Worm (Caenorhabditis elegans): ENCODE measurements around the gene K09F6.9.

Gene K09F6.9

ce11 chrII:2292549-2292948, 10.1 kb upstream of the K09F6.9 start:
- TF ChIP-seq lsy-2 (tag; optimal IDR thresholded peaks at IDR 0.05): no peak
- TF ChIP-seq nhr-28 (tag; optimal IDR thresholded peaks at IDR 0.05): no peak
- TF ChIP-seq nhr-76 (tag; optimal IDR thresholded peaks at IDR 0.05): no peak
- no peak for TF ChIP-seq zip-8 (tag; optimal IDR thresholded peaks at IDR 0.05)
- TF ChIP-seq lin-13 (tag; optimal IDR thresholded peaks at IDR 0.05): no peak
- TF ChIP-seq unc-62 (GFP tag; optimal IDR thresholded peaks at IDR 0.05): no peak
- TF ChIP-seq nhr-237 (tag; optimal IDR thresholded peaks at IDR 0.05): no peak
- TF ChIP-seq elt-1 (tag; optimal IDR thresholded peaks at IDR 0.05; ENCODE audit: borderline replicate concordance, insufficient read depth): no peak
- no peak for TF ChIP-seq ham-2 (GFP tag; optimal IDR thresholded peaks at IDR 0.05)
- no peak for TF ChIP-seq M03D4.4 (tag; optimal IDR thresholded peaks at IDR 0.05)
- TF ChIP-seq sem-2 (GFP tag; optimal IDR thresholded peaks at IDR 0.05): no peak
- TF ChIP-seq bed-3 (GFP tag; optimal IDR thresholded peaks at IDR 0.05): no peak
- TF ChIP-seq blmp-1 (tag; optimal IDR thresholded peaks at IDR 0.05): no peak
- TF ChIP-seq tbx-8 (GFP tag; optimal IDR thresholded peaks at IDR 0.05): no peak

ce11 chrII:2292027-2292426, 9.5 kb upstream of the K09F6.9 start, which contains the start of gene K09F6.7:
Gene K09F6.7, minus strand, starts transcription at chrII:2292127.
- no peak for TF ChIP-seq sptf-1 (tag; optimal IDR thresholded peaks at IDR 0.05)
- TF ChIP-seq ceh-83 (GFP tag; optimal IDR thresholded peaks at IDR 0.05): no peak
- TF ChIP-seq M03D4.4 (tag; optimal IDR thresholded peaks at IDR 0.05): no peak
- TF ChIP-seq nhr-12 (tag; optimal IDR thresholded peaks at IDR 0.05): no peak
- no peak for TF ChIP-seq pha-4 (tag; optimal IDR thresholded peaks at IDR 0.05)
- no peak for TF ChIP-seq mls-2 (tag; optimal IDR thresholded peaks at IDR 0.05)
- TF ChIP-seq lin-13 (tag; optimal IDR thresholded peaks at IDR 0.05): no peak
- no peak for TF ChIP-seq bed-3 (GFP tag; optimal IDR thresholded peaks at IDR 0.05)
- TF ChIP-seq unc-39 (tag; optimal IDR thresholded peaks at IDR 0.05): no peak
- no peak for TF ChIP-seq ceh-39 (tag; optimal IDR thresholded peaks at IDR 0.05)
- no peak for TF ChIP-seq elt-3 (tag; optimal IDR thresholded peaks at IDR 0.05)
- no peak for TF ChIP-seq tbx-8 (GFP tag; optimal IDR thresholded peaks at IDR 0.05)
- no peak for TF ChIP-seq unc-62 (GFP tag; optimal IDR thresholded peaks at IDR 0.05)
- TF ChIP-seq cnd-1 (tag; optimal IDR thresholded peaks at IDR 0.05): no peak
- TF ChIP-seq lin-32 (GFP tag; optimal IDR thresholded peaks at IDR 0.05): no peak
- no peak for TF ChIP-seq hlh-1 (tag; optimal IDR thresholded peaks at IDR 0.05)
- TF ChIP-seq ceh-43 (GFP tag; optimal IDR thresholded peaks at IDR 0.05): no peak
- TF ChIP-seq mep-1 (tag; optimal IDR thresholded peaks at IDR 0.05): no peak
- no peak for TF ChIP-seq flh-1 (GFP tag; optimal IDR thresholded peaks at IDR 0.05)

DNA sequence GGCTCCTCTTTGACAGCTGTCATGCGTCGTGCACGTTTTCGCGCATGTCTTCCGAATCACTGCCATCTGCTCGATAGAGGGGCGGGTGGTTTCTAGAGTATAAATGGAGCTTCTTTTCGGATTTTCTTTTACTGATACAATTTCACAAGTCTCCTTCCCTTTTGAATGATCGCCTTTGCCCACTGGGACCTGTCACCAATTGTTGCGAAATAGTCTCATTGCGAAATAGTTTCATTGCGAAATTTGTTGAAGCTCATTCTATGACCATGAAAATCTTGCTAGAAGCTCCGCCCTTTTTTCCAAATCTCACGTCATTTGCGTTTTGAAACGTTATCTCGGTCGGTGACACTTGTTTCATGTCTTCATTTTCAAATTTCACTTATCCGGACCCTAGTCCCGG, 6.9 kb upstream of the K09F6.9 start:
- TF ChIP-seq lin-32 (GFP tag; optimal IDR thresholded peaks at IDR 0.05) (peak; percentile 19), bed-3 (GFP tag; optimal IDR thresholded peaks at IDR 0.05) (no peak), ceh-43 (GFP tag; optimal IDR thresholded peaks at IDR 0.05) (no peak)

DNA sequence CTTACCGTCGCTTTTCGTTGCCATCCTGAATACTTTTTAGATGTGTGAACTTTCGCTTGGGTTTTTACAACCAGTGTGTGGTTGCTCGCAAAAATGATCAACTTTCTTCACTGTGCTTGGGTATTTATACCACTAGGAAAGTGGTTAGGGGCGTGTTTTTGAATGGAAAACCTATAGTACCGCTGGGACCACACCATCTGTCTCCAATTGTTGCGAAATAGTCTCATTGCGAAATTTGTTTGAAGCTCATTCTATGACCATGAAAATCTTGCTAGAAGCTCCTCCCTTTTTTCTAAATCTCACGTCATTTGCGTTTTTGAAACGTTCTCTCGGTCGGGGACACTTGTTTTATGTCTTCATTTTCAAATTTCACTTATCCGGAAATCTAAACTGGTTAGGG, 6.3 kb upstream of the K09F6.9 start, which contains the start of the genes K09F6.10 and K09F6.13:
TSS of gene K09F6.10 (minus strand) at position 86 of the 400 bp plus-strand sequence.
TSS of gene K09F6.13 (plus strand) at position 317 of the 400 bp plus-strand sequence.
- no peak for TF ChIP-seq blmp-1 (tag; optimal IDR thresholded peaks at IDR 0.05)

ce11 chrII:2284703-2285102, 2.2 kb upstream of the K09F6.9 start:
- TF ChIP-seq cnd-1 (tag; optimal IDR thresholded peaks at IDR 0.05) (no peak), unc-120 (tag; optimal IDR thresholded peaks at IDR 0.05; ENCODE audit: poor library complexity, severe bottlenecking) (no peak), mep-1 (tag; optimal IDR thresholded peaks at IDR 0.05) (no peak), sptf-1 (tag; optimal IDR thresholded peaks at IDR 0.05) (no peak), hlh-1 (tag; optimal IDR thresholded peaks at IDR 0.05) (no peak), tbx-8 (GFP tag; optimal IDR thresholded peaks at IDR 0.05) (no peak), sem-2 (GFP tag; optimal IDR thresholded peaks at IDR 0.05) (no peak), elt-3 (tag; optimal IDR thresholded peaks at IDR 0.05) (no peak), zip-8 (tag; optimal IDR thresholded peaks at IDR 0.05) (no peak), lsy-2 (tag; optimal IDR thresholded peaks at IDR 0.05) (no peak), nhr-12 (tag; optimal IDR thresholded peaks at IDR 0.05) (no peak)

DNA sequence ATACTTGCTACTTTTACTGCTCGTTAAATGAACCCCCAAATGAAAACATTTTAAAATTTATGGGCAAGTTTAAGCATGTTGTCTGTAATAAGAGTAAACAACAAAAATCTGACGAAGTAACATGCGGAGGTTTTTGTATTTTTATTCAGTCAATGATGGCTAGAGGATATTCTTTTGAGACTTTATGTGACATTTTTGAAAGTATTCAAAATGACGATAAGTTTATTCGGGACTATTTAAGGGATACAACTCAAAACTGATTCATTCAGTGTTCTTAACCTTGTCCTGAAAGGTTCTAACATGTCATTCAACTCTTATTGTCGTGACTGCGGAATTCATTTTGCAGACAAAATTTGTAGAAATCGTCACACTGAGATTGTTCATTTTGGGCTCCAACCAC, 2.7 kb downstream of the K09F6.9 start, which contains the start of gene K09F6.11:
TSS of gene K09F6.11 (plus strand) at position 301 of the 400 bp plus-strand sequence.
- TF ChIP-seq elt-1 (tag; optimal IDR thresholded peaks at IDR 0.05; ENCODE audit: borderline replicate concordance, insufficient read depth) (no peak), zip-8 (tag; optimal IDR thresholded peaks at IDR 0.05) (no peak), ztf-11 (tag; optimal IDR thresholded peaks at IDR 0.05) (no peak), unc-120 (tag; optimal IDR thresholded peaks at IDR 0.05; ENCODE audit: poor library complexity, severe bottlenecking) (no peak), tbx-8 (GFP tag; optimal IDR thresholded peaks at IDR 0.05) (no peak), lin-32 (GFP tag; optimal IDR thresholded peaks at IDR 0.05) (no peak), flh-1 (GFP tag; optimal IDR thresholded peaks at IDR 0.05) (no peak), drap-1 (GFP tag; optimal IDR thresholded peaks at IDR 0.05) (no peak), elt-3 (tag; optimal IDR thresholded peaks at IDR 0.05) (no peak), pha-4 (tag; optimal IDR thresholded peaks at IDR 0.05) (no peak), nhr-2 (tag; optimal IDR thresholded peaks at IDR 0.05) (no peak), ceh-43 (GFP tag; optimal IDR thresholded peaks at IDR 0.05) (no peak), cnd-1 (tag; optimal IDR thresholded peaks at IDR 0.05) (no peak)
